Worm (Caenorhabditis elegans) whole organism, L4 larva: ENCODE measurements around the gene gcy-23.

ENCODE experiments used
- D1046.2 ChIP-seq: fragments of 200-800 bp; sonication (Bioruptor generic); IDR thresholded peaks from 2 replicates; pipeline ENCODE4 v1.3.6; 2022; ENCODE audit warnings: missing genetic modification characterization, missing compliant biosample characterization
- F10B5.3 ChIP-seq: sonication (generic microtip); optimal IDR thresholded peaks from 2 replicates; lab custom pipeline; 2016; ENCODE audit warnings: mild to moderate bottlenecking, missing genetic modification characterization, missing compliant biosample characterization
- F26F4.8 ChIP-seq: fragments of 200-800 bp; sonication (Bioruptor generic); conservative IDR thresholded peaks from 2 replicates; pipeline ENCODE4 v1.3.6; 2022; ENCODE audit warnings: missing genetic modification characterization, missing compliant biosample characterization
- F37D6.2 ChIP-seq: sonication (generic microtip); optimal IDR thresholded peaks from 2 replicates; lab custom pipeline; 2016; ENCODE audit warnings: mild to moderate bottlenecking, missing genetic modification characterization, missing compliant biosample characterization
- F44E2.7 ChIP-seq: fragments of 200-800 bp; sonication (Bioruptor generic); IDR thresholded peaks from 2 replicates; pipeline ENCODE4 v2.1.2; 2022; ENCODE audit warnings: missing genetic modification characterization, missing compliant biosample characterization
- F49E8.2 ChIP-seq: sonication (generic microtip); optimal IDR thresholded peaks from 2 replicates; lab custom pipeline; 2016; ENCODE audit warnings: missing compliant biosample characterization, mild to moderate bottlenecking, missing genetic modification characterization, borderline replicate concordance
- Y5F2A.4 ChIP-seq: fragments of 200-800 bp; sonication (Bioruptor generic); optimal IDR thresholded peaks from 2 replicates; lab custom pipeline; 2018; ENCODE audit warnings: mild to moderate bottlenecking, missing genetic modification characterization, missing compliant biosample characterization
- Y75B8A.6 ChIP-seq: fragments of 200-800 bp; sonication (Bioruptor generic); IDR thresholded peaks from 2 replicates; pipeline ENCODE4 v1.3.6; 2022; ENCODE audit warnings: missing genetic modification reagents, missing genetic modification characterization, missing compliant biosample characterization
- ZK337.2 ChIP-seq: fragments of 200-800 bp; sonication (Bioruptor generic); IDR thresholded peaks from 2 replicates; pipeline ENCODE4 v1.3.6; 2022; ENCODE audit warnings: missing genetic modification reagents, missing genetic modification characterization, missing compliant biosample characterization
- ZK546.5 ChIP-seq, 2 experiments: sonication (generic microtip); optimal IDR thresholded peaks; 2 replicates each; lab custom pipeline; 2017; ENCODE audit warnings: missing biosample characterization in 2 of 2, missing genetic modification characterization in 2 of 2
- ceh-44 ChIP-seq: fragments of 200-800 bp; sonication (Bioruptor generic); IDR thresholded peaks from 2 replicates; pipeline ENCODE4 v1.3.6; 2022; ENCODE audit warnings: missing genetic modification reagents, missing genetic modification characterization, missing compliant biosample characterization
- ces-1 ChIP-seq: fragments of 150-350 bp; sonication (generic microtip); optimal IDR thresholded peaks from 4 replicates; lab custom pipeline; 2014; ENCODE audit warnings: missing biosample characterization, missing genetic modification reagents, missing genetic modification characterization
- daf-12 ChIP-seq: fragments of 150-350 bp; optimal IDR thresholded peaks from 2 replicates; lab custom pipeline; 2014; ENCODE audit warnings: missing biosample characterization, missing genetic modification reagents, missing genetic modification characterization
- daf-16 ChIP-seq, 3 experiments: sonication (generic microtip); optimal IDR thresholded peaks; 2 replicates each; lab custom pipeline; 2016 to 2017; ENCODE audit warnings: missing genetic modification characterization in 3 of 3, missing genetic modification reagents in 3 of 3, mild to moderate bottlenecking in 2 of 3, missing compliant biosample characterization in 2 of 3, missing biosample characterization in 1 of 3, moderate library complexity in 1 of 3
- daf-8 ChIP-seq: fragments of 200-800 bp; sonication (Bioruptor generic); IDR thresholded peaks from 2 replicates; pipeline ENCODE4 v1.3.6; 2022; ENCODE audit warnings: missing genetic modification characterization, missing compliant biosample characterization
- dmd-9 ChIP-seq: fragments of 200-800 bp; sonication (Bioruptor generic); IDR thresholded peaks from 2 replicates; pipeline ENCODE4 v1.3.6; 2022; ENCODE audit warnings: missing genetic modification reagents, missing genetic modification characterization, missing compliant biosample characterization
- egl-27 ChIP-seq: sonication (generic microtip); optimal IDR thresholded peaks from 3 replicates; lab custom pipeline; 2017; ENCODE audit warnings: missing biosample characterization, missing genetic modification reagents, missing genetic modification characterization
- fos-1 ChIP-seq: fragments of 150-350 bp; optimal IDR thresholded peaks from 2 replicates; lab custom pipeline; 2014; ENCODE audit warnings: missing biosample characterization, missing genetic modification characterization
- hif-1 ChIP-seq, 2 experiments: sonication (generic microtip); optimal IDR thresholded peaks; 2 replicates each; lab custom pipeline; 2016 to 2017; ENCODE audit warnings: missing compliant biosample characterization in 2 of 2, missing genetic modification characterization in 2 of 2, missing genetic modification reagents in 2 of 2, missing genotype in 2 of 2, mild to moderate bottlenecking in 1 of 2
- hlh-11 ChIP-seq: fragments of 200-800 bp; sonication (Bioruptor generic); optimal IDR thresholded peaks from 2 replicates; lab custom pipeline; 2018; ENCODE audit warnings: mild to moderate bottlenecking, missing genetic modification characterization, missing compliant biosample characterization
- hmg-1.1 ChIP-seq: fragments of 200-800 bp; sonication (Bioruptor generic); IDR thresholded peaks from 2 replicates; pipeline ENCODE4 v1.3.6; 2022; ENCODE audit warnings: missing genetic modification reagents, missing genetic modification characterization, missing compliant biosample characterization
- lin-1 ChIP-seq: fragments of 200-800 bp; sonication (Bioruptor generic); IDR thresholded peaks from 2 replicates; pipeline ENCODE4 v1.3.6; 2022; ENCODE audit warnings: missing genetic modification reagents, missing genetic modification characterization, missing compliant biosample characterization
- lin-29 ChIP-seq: fragments of 200-800 bp; sonication (Bioruptor generic); IDR thresholded peaks from 2 replicates; pipeline ENCODE4 v1.3.6; 2022; ENCODE audit warnings: missing genetic modification reagents, missing genetic modification characterization, missing compliant biosample characterization
- lin-39 ChIP-seq: fragments of 150-350 bp; optimal IDR thresholded peaks from 2 replicates; lab custom pipeline; 2014; ENCODE audit warnings: missing biosample characterization, missing genetic modification reagents, missing genetic modification characterization
- madf-5 ChIP-seq, 2 experiments: fragments of 200-800 bp; sonication (Bioruptor generic); IDR thresholded peaks; 2 replicates each; pipeline ENCODE4 v1.3.6; 2022; ENCODE audit warnings: missing compliant biosample characterization in 2 of 2, missing genetic modification characterization in 2 of 2
- mes-2 ChIP-seq: sonication (generic microtip); optimal IDR thresholded peaks from 2 replicates; lab custom pipeline; 2016; ENCODE audit warnings: missing genotype, mild to moderate bottlenecking, missing genetic modification characterization, missing compliant biosample characterization; ENCODE audit not compliant: poor library complexity, severe bottlenecking
- mxl-2 ChIP-seq: fragments of 200-800 bp; sonication (Bioruptor generic); conservative IDR thresholded peaks from 2 replicates; pipeline ENCODE4 v1.3.6; 2022; ENCODE audit warnings: missing genetic modification reagents, missing genetic modification characterization, missing compliant biosample characterization
- nhr-10 ChIP-seq: fragments of 150-350 bp; optimal IDR thresholded peaks from 2 replicates; lab custom pipeline; 2014; ENCODE audit warnings: missing biosample characterization, missing genetic modification characterization
- nhr-25 ChIP-seq: sonication (generic microtip); optimal IDR thresholded peaks from 2 replicates; lab custom pipeline; 2017; ENCODE audit warnings: missing genetic modification characterization, mild to moderate bottlenecking, missing compliant biosample characterization, antibody characterized with exemption, moderate library complexity, borderline replicate concordance; ENCODE audit not compliant: insufficient read depth
- nhr-42 ChIP-seq: fragments of 200-800 bp; sonication (Bioruptor generic); IDR thresholded peaks from 2 replicates; pipeline ENCODE4 v1.3.6; 2022; ENCODE audit warnings: missing genetic modification characterization, missing compliant biosample characterization
- nhr-48 ChIP-seq: sonication (generic microtip); optimal IDR thresholded peaks from 2 replicates; lab custom pipeline; 2016; ENCODE audit warnings: mild to moderate bottlenecking, missing genetic modification characterization, missing compliant biosample characterization
- nhr-6 ChIP-seq: fragments of 150-350 bp; optimal IDR thresholded peaks from 2 replicates; lab custom pipeline; 2014; ENCODE audit warnings: missing biosample characterization, missing genetic modification characterization
- nhr-77 ChIP-seq: fragments of 150-350 bp; optimal IDR thresholded peaks from 2 replicates; lab custom pipeline; 2014; ENCODE audit warnings: missing biosample characterization, missing genetic modification characterization
- pha-4 ChIP-seq, 2 experiments: fragments of 150-350 bp in 1 of 2; fragments of 200-800 bp in 1 of 2; sonication (Bioruptor generic) in 1 of 2; IDR thresholded peaks in 1 of 2; optimal IDR thresholded peaks in 1 of 2; 2 replicates each; pipeline versions ENCODE4 v1.3.6 to Lab custom; 2014 to 2022; ENCODE audit warnings: missing genetic modification characterization in 2 of 2, missing genetic modification reagents in 2 of 2, missing biosample characterization in 1 of 2, missing compliant biosample characterization in 1 of 2
- php-3 ChIP-seq: fragments of 200-800 bp; sonication (Bioruptor generic); IDR thresholded peaks from 2 replicates; pipeline ENCODE4 v1.3.6; 2022; ENCODE audit warnings: missing genetic modification reagents, missing genetic modification characterization, missing compliant biosample characterization
- pqm-1 ChIP-seq: sonication (generic microtip); optimal IDR thresholded peaks from 2 replicates; lab custom pipeline; 2017; ENCODE audit warnings: missing biosample characterization, missing genetic modification characterization
- saeg-2 ChIP-seq: fragments of 200-800 bp; sonication (Bioruptor generic); IDR thresholded peaks from 2 replicates; pipeline ENCODE4 v1.3.6; 2022; ENCODE audit warnings: missing genetic modification reagents, missing genetic modification characterization, missing compliant biosample characterization
- sdz-12 ChIP-seq: fragments of 200-800 bp; sonication (Bioruptor generic); optimal IDR thresholded peaks from 2 replicates; lab custom pipeline; 2018; ENCODE audit warnings: mild to moderate bottlenecking, missing genetic modification characterization, missing compliant biosample characterization
- set-16 ChIP-seq: fragments of 200-800 bp; sonication (Bioruptor generic); IDR thresholded peaks from 2 replicates; pipeline ENCODE4 v1.3.6; 2022; ENCODE audit warnings: missing genetic modification reagents, missing genetic modification characterization, missing compliant biosample characterization
- skn-1 ChIP-seq: fragments of 150-350 bp; optimal IDR thresholded peaks from 2 replicates; lab custom pipeline; 2014; ENCODE audit warnings: missing biosample characterization, missing genetic modification characterization
- snpc-1.2 ChIP-seq: fragments of 200-800 bp; sonication (Bioruptor generic); IDR thresholded peaks from 2 replicates; pipeline ENCODE4 v1.3.6; 2022; ENCODE audit warnings: missing genetic modification reagents, missing genetic modification characterization, missing compliant biosample characterization
- snpc-4 ChIP-seq: fragments of 150-350 bp; optimal IDR thresholded peaks from 2 replicates; lab custom pipeline; 2014; ENCODE audit warnings: missing biosample characterization, missing genetic modification characterization
- spr-1 ChIP-seq: sonication (generic microtip); optimal IDR thresholded peaks from 2 replicates; lab custom pipeline; 2016; ENCODE audit warnings: mild to moderate bottlenecking, missing genetic modification characterization, missing compliant biosample characterization
- tag-97 ChIP-seq: fragments of 200-800 bp; sonication (Bioruptor generic); IDR thresholded peaks from 2 replicates; pipeline ENCODE4 v1.3.6; 2022; ENCODE audit warnings: missing genetic modification characterization, missing compliant biosample characterization
- unc-39 ChIP-seq: sonication (generic microtip); optimal IDR thresholded peaks from 2 replicates; lab custom pipeline; 2017; ENCODE audit warnings: missing biosample characterization, missing genetic modification characterization
- vab-7 ChIP-seq: fragments of 200-800 bp; sonication (Bioruptor generic); IDR thresholded peaks from 2 replicates; pipeline ENCODE4 v1.3.6; 2022; ENCODE audit warnings: missing genetic modification reagents, missing genetic modification characterization, missing compliant biosample characterization
- zag-1 ChIP-seq: fragments of 150-350 bp; optimal IDR thresholded peaks from 2 replicates; lab custom pipeline; 2014; ENCODE audit warnings: missing biosample characterization, missing genetic modification characterization
- zfp-2 ChIP-seq: sonication (generic microtip); optimal IDR thresholded peaks from 2 replicates; lab custom pipeline; 2016; ENCODE audit warnings: mild to moderate bottlenecking, missing genetic modification characterization, missing compliant biosample characterization
- zip-11 ChIP-seq: fragments of 200-800 bp; sonication (Bioruptor generic); IDR thresholded peaks from 2 replicates; pipeline ENCODE4 v1.3.6; 2022; ENCODE audit warnings: missing genetic modification characterization, missing compliant biosample characterization
- ztf-11 ChIP-seq: fragments of 150-350 bp; optimal IDR thresholded peaks from 2 replicates; lab custom pipeline; 2014; ENCODE audit warnings: missing biosample characterization, missing genetic modification characterization

gcy-23 gene

DNA sequence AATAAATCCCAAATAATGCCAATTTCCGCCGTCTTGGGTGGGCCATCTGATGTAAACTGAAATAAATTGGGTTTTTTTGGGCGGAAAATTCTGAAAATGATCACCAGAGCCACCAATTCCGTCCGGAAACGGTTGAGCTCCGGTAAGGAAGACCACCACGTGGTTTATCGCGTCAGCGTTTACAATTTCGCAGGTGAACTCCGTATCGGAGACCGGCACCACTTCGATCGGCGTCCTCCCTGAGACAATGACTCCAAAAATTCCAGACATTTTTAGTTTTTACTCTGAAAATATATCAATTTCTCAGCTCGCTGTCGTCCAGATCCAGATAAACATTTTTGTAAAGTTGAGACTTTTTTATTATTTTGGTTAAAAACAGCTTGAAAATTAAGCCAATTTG is 47.4 kb upstream of the gcy-23 start, which contains the start of gene F42A6.6 (continued):
- no peak; the same call in 1 of the 2 replicates for TF ChIP-seq nhr-42 (GFP tag; lab: Robert Waterston, UW)
- no peak for TF ChIP-seq mxl-2 (GFP tag; lab: Robert Waterston, UW)
- no peak for TF ChIP-seq ces-1 (GFP tag; lab: Kevin White, UChicago)
- TF ChIP-seq F44E2.7 (GFP tag; lab: Robert Waterston, UW) = no peak
- no peak for TF ChIP-seq egl-27 (tag; lab: Kevin White, UChicago)
- no peak for TF ChIP-seq ztf-11 (tag; lab: Kevin White, UChicago)
- TF ChIP-seq Y75B8A.6 = 0 out of 2 replicates have a peak, but pooled peaks have one; percentile 67
- TF ChIP-seq spr-1 (tag; lab: Kevin White, UChicago) = peak; percentile 69
- no peak for TF ChIP-seq F10B5.3 (tag; lab: Kevin White, UChicago)
- TF ChIP-seq daf-16 (GFP tag; optimal IDR thresholded peaks at IDR 0.05; lab: Kevin White, UChicago) = peak in 1 of 2 experiments; percentile 22
- peak; percentile 30 for TF ChIP-seq daf-16 (tag; optimal IDR thresholded peaks at IDR 0.05; lab: Kevin White, UChicago)
- no peak for TF ChIP-seq sdz-12 (GFP tag; lab: Kevin White, UChicago)
- TF ChIP-seq nhr-48 (tag; lab: Kevin White, UChicago) = no peak
- TF ChIP-seq snpc-1.2 (GFP tag; lab: Robert Waterston, UW) = peak; percentile 71
- no peak for TF ChIP-seq dmd-9 (GFP tag; lab: Robert Waterston, UW)
- TF ChIP-seq nhr-10 (tag; lab: Kevin White, UChicago) = no peak
- no peak for TF ChIP-seq D1046.2 (GFP tag; lab: Robert Waterston, UW)
- TF ChIP-seq lin-39 = no peak
- TF ChIP-seq nhr-6 = no peak
- TF ChIP-seq nhr-77 (tag; lab: Kevin White, UChicago) = peak; percentile 20
- no peak for TF ChIP-seq F37D6.2 (tag; lab: Kevin White, UChicago)
- TF ChIP-seq tag-97 (GFP tag; lab: Robert Waterston, UW) = no peak
- no peak for TF ChIP-seq zfp-2 (tag; lab: Kevin White, UChicago)
- TF ChIP-seq F49E8.2 (tag; lab: Kevin White, UChicago) = peak; percentile 84
- TF ChIP-seq pha-4 (GFP tag; IDR thresholded peaks at IDR 0.05; lab: Robert Waterston, UW) = peak; percentile 87
- no peak for TF ChIP-seq pha-4 (tag; optimal IDR thresholded peaks at IDR 0.05; lab: Kevin White, UChicago)
- no peak; the same call in 1 of the 2 replicates for TF ChIP-seq lin-1
- TF ChIP-seq daf-12 = no peak
- TF ChIP-seq php-3 = 0 out of 2 replicates have a peak, but pooled peaks have one; percentile 42
- TF ChIP-seq lin-29 (GFP tag; lab: Robert Waterston, UW) = no peak
- no peak for TF ChIP-seq daf-8
- no peak for TF ChIP-seq fos-1 (tag; lab: Kevin White, UChicago)
- TF ChIP-seq zip-11 (GFP tag; lab: Robert Waterston, UW) = no peak
- no peak for TF ChIP-seq pqm-1 (tag; lab: Kevin White, UChicago)
- 0 out of 2 replicates have a peak, but pooled peaks have one; percentile 33 for TF ChIP-seq F26F4.8
- no peak for TF ChIP-seq skn-1 (tag; lab: Kevin White, UChicago)
- TF ChIP-seq set-16 (GFP tag; lab: Robert Waterston, UW) = no peak; the same call in 1 of the 2 replicates
- no peak for TF ChIP-seq snpc-4
- TF ChIP-seq Y5F2A.4 (GFP tag; lab: Kevin White, UChicago) = peak; percentile 77
- TF ChIP-seq hif-1 (tag; optimal IDR thresholded peaks at IDR 0.05; lab: Kevin White, UChicago) = peak in 1 of 2 experiments; percentile 17
- TF ChIP-seq unc-39 (tag; lab: Kevin White, UChicago) = no peak
- no peak for TF ChIP-seq ZK546.5 (tag; optimal IDR thresholded peaks at IDR 0.05; lab: Kevin White, UChicago)
- TF ChIP-seq nhr-25 (tag; lab: Kevin White, UChicago) = peak; percentile 50
- TF ChIP-seq saeg-2 = peak; percentile 63; the same call in 1 of the 2 replicates
- no peak for TF ChIP-seq ceh-44 (GFP tag; lab: Robert Waterston, UW)
- TF ChIP-seq vab-7 (GFP tag; lab: Robert Waterston, UW) = peak; percentile 61; the same call in 1 of the 2 replicates
- 0 out of 4 replicates have a peak, but pooled peaks have one; percentile 25 to 51 for TF ChIP-seq madf-5 (GFP tag; IDR thresholded peaks at IDR 0.05; lab: Robert Waterston, UW)
- TF ChIP-seq ZK337.2 = no peak
- no peak for TF ChIP-seq hmg-1.1 (GFP tag; lab: Robert Waterston, UW)
- peak; percentile 43 for TF ChIP-seq hlh-11 (tag; lab: Kevin White, UChicago)
- no peak for TF ChIP-seq zag-1
- peak; percentile 48 for TF ChIP-seq mes-2
